Worm (Caenorhabditis elegans) whole organism, L2 larva: ENCODE results near the gene eor-1.

ENCODE experiments used
- C34F6.9 ChIP-seq: fragments of 150-350 bp; optimal IDR thresholded peaks from 2 replicates; lab custom pipeline; 2014; ENCODE audit warnings: missing biosample characterization, missing genetic modification characterization
- F13H6.1 ChIP-seq: sonication (generic microtip); optimal IDR thresholded peaks from 2 replicates; lab custom pipeline; 2016; ENCODE audit warnings: missing genetic modification characterization, missing compliant biosample characterization
- R02D3.7 ChIP-seq: fragments of 150-350 bp; optimal IDR thresholded peaks from 2 replicates; lab custom pipeline; 2014; ENCODE audit warnings: missing biosample characterization, missing genetic modification characterization
- Y55F3AM.14 ChIP-seq: fragments of 200-800 bp; sonication (Bioruptor generic); optimal IDR thresholded peaks from 2 replicates; lab custom pipeline; 2018; ENCODE audit warnings: mild to moderate bottlenecking, missing genetic modification characterization, missing compliant biosample characterization
- ZK546.5 ChIP-seq: sonication (generic microtip); optimal IDR thresholded peaks from 2 replicates; lab custom pipeline; 2017; ENCODE audit warnings: missing biosample characterization, missing genetic modification characterization
- alr-1 ChIP-seq: fragments of 150-350 bp; optimal IDR thresholded peaks from 2 replicates; lab custom pipeline; 2014; ENCODE audit warnings: missing biosample characterization, missing genetic modification characterization
- aly-2 ChIP-seq: fragments of 150-350 bp; optimal IDR thresholded peaks from 2 replicates; lab custom pipeline; 2014; ENCODE audit warnings: missing biosample characterization, missing genetic modification characterization
- ama-1 ChIP-seq: fragments of 150-350 bp; optimal IDR thresholded peaks from 2 replicates; lab custom pipeline; 2018; ENCODE audit warnings: inconsistent platforms
- blmp-1 ChIP-seq: sonication (generic microtip); optimal IDR thresholded peaks from 2 replicates; lab custom pipeline; 2017; ENCODE audit warnings: missing genetic modification characterization, mild to moderate bottlenecking, missing compliant biosample characterization, antibody characterized with exemption, moderate library complexity; ENCODE audit not compliant: insufficient read depth
- ceh-16 ChIP-seq: fragments of 150-350 bp; optimal IDR thresholded peaks from 2 replicates; lab custom pipeline; 2014; ENCODE audit warnings: missing biosample characterization, missing genetic modification characterization
- ceh-82 ChIP-seq: fragments of 150-350 bp; optimal IDR thresholded peaks from 2 replicates; lab custom pipeline; 2014; ENCODE audit warnings: missing biosample characterization, missing genetic modification characterization
- crh-2 ChIP-seq: sonication (generic microtip); optimal IDR thresholded peaks from 2 replicates; lab custom pipeline; 2017; ENCODE audit warnings: missing biosample characterization, missing genetic modification characterization
- dmd-4 ChIP-seq: sonication (generic microtip); optimal IDR thresholded peaks from 2 replicates; lab custom pipeline; 2017; ENCODE audit warnings: missing biosample characterization, missing genetic modification characterization
- egl-27 ChIP-seq: sonication (generic microtip); optimal IDR thresholded peaks from 3 replicates; lab custom pipeline; 2017; ENCODE audit warnings: missing biosample characterization, missing genetic modification reagents, missing genetic modification characterization
- elt-1 ChIP-seq: fragments of 150-350 bp; optimal IDR thresholded peaks from 2 replicates; lab custom pipeline; 2014; ENCODE audit warnings: missing biosample characterization, missing genetic modification characterization
- elt-3 ChIP-seq: sonication (generic microtip); optimal IDR thresholded peaks from 2 replicates; lab custom pipeline; 2017; ENCODE audit warnings: missing biosample characterization, missing genetic modification characterization
- fos-1 ChIP-seq: fragments of 150-350 bp; optimal IDR thresholded peaks from 2 replicates; lab custom pipeline; 2014; ENCODE audit warnings: missing biosample characterization, missing genetic modification characterization
- gmeb-1 ChIP-seq: fragments of 150-350 bp; optimal IDR thresholded peaks from 2 replicates; lab custom pipeline; 2014; ENCODE audit warnings: missing biosample characterization, missing genetic modification characterization
- lin-11 ChIP-seq: fragments of 150-350 bp; sonication (generic microtip); optimal IDR thresholded peaks from 2 replicates; lab custom pipeline; 2014; ENCODE audit warnings: missing biosample characterization, missing genetic modification characterization, inconsistent platforms, mixed read lengths
- lin-13 ChIP-seq: fragments of 150-350 bp; optimal IDR thresholded peaks from 2 replicates; lab custom pipeline; 2014; ENCODE audit warnings: missing biosample characterization, missing genetic modification reagents, missing genetic modification characterization
- lin-39 ChIP-seq: fragments of 150-350 bp; optimal IDR thresholded peaks from 2 replicates; lab custom pipeline; 2014; ENCODE audit warnings: missing biosample characterization, missing genetic modification reagents, missing genetic modification characterization
- lsy-2 ChIP-seq, 2 experiments: fragments of 150-350 bp in 1 of 2; sonication (generic microtip) in 1 of 2; optimal IDR thresholded peaks; 2 replicates each; lab custom pipeline; 2014 to 2017; ENCODE audit warnings: missing biosample characterization in 2 of 2, missing genetic modification characterization in 2 of 2
- mab-5 ChIP-seq: fragments of 150-350 bp; optimal IDR thresholded peaks from 2 replicates; lab custom pipeline; 2014; ENCODE audit warnings: missing biosample characterization, missing genetic modification characterization
- mbf-1 ChIP-seq: sonication (generic microtip); optimal IDR thresholded peaks from 2 replicates; lab custom pipeline; 2017; ENCODE audit warnings: missing biosample characterization, missing genetic modification characterization
- mdl-1 ChIP-seq, 2 experiments: fragments of 150-350 bp in 1 of 2; sonication (generic microtip) in 1 of 2; optimal IDR thresholded peaks; 2 replicates each; lab custom pipeline; 2017; ENCODE audit warnings: missing biosample characterization in 2 of 2, missing genetic modification characterization in 2 of 2
- nhr-10 ChIP-seq: sonication (generic microtip); optimal IDR thresholded peaks from 2 replicates; lab custom pipeline; 2017; ENCODE audit warnings: missing biosample characterization, missing genetic modification characterization
- nhr-11 ChIP-seq: fragments of 150-350 bp; optimal IDR thresholded peaks from 2 replicates; lab custom pipeline; 2014; ENCODE audit warnings: missing biosample characterization, missing genetic modification characterization
- nhr-12 ChIP-seq: fragments of 150-350 bp; optimal IDR thresholded peaks from 2 replicates; lab custom pipeline; 2014; ENCODE audit warnings: missing biosample characterization, missing genetic modification characterization
- nhr-129 ChIP-seq: fragments of 150-350 bp; optimal IDR thresholded peaks from 2 replicates; lab custom pipeline; 2014; ENCODE audit warnings: missing biosample characterization, missing genetic modification characterization
- nhr-21 ChIP-seq: fragments of 150-350 bp; optimal IDR thresholded peaks from 2 replicates; lab custom pipeline; 2014; ENCODE audit warnings: missing biosample characterization, missing genetic modification characterization
- nhr-23 ChIP-seq: fragments of 150-350 bp; optimal IDR thresholded peaks from 2 replicates; lab custom pipeline; 2014; ENCODE audit warnings: missing biosample characterization, missing genetic modification reagents, missing genetic modification characterization
- nhr-237 ChIP-seq: fragments of 150-350 bp; optimal IDR thresholded peaks from 2 replicates; lab custom pipeline; 2014; ENCODE audit warnings: missing biosample characterization, missing genetic modification characterization
- nhr-25 ChIP-seq: fragments of 150-350 bp; sonication (generic microtip); optimal IDR thresholded peaks from 3 replicates; lab custom pipeline; 2014; ENCODE audit warnings: missing biosample characterization, missing genetic modification characterization
- nhr-6 ChIP-seq: fragments of 150-350 bp; optimal IDR thresholded peaks from 2 replicates; lab custom pipeline; 2014; ENCODE audit warnings: missing biosample characterization, missing genetic modification characterization
- nhr-77 ChIP-seq: fragments of 150-350 bp; optimal IDR thresholded peaks from 2 replicates; lab custom pipeline; 2014; ENCODE audit warnings: missing biosample characterization, missing genetic modification characterization
- peb-1 ChIP-seq: fragments of 150-350 bp; optimal IDR thresholded peaks from 2 replicates; lab custom pipeline; 2014; ENCODE audit warnings: missing biosample characterization, missing genetic modification characterization
- sem-4 ChIP-seq: fragments of 150-350 bp; optimal IDR thresholded peaks from 2 replicates; lab custom pipeline; 2014; ENCODE audit warnings: missing biosample characterization, missing genetic modification reagents, missing genetic modification characterization
- skn-1 ChIP-seq: sonication (generic microtip); optimal IDR thresholded peaks from 2 replicates; lab custom pipeline; 2017; ENCODE audit warnings: missing biosample characterization, missing genetic modification characterization
- sma-3 ChIP-seq: sonication (generic microtip); optimal IDR thresholded peaks from 2 replicates; lab custom pipeline; 2016; ENCODE audit warnings: missing genetic modification reagents, missing genetic modification characterization, missing compliant biosample characterization
- sma-9 ChIP-seq, 2 experiments: fragments of 150-350 bp in 1 of 2; sonication (generic microtip) in 1 of 2; optimal IDR thresholded peaks; 2 replicates each; lab custom pipeline; 2014 to 2016; ENCODE audit warnings: missing genetic modification characterization in 2 of 2, mild to moderate bottlenecking in 1 of 2, missing biosample characterization in 1 of 2, missing compliant biosample characterization in 1 of 2, missing genetic modification reagents in 1 of 2, moderate library complexity in 1 of 2
- snpc-4 ChIP-seq: fragments of 150-350 bp; optimal IDR thresholded peaks from 2 replicates; lab custom pipeline; 2014; ENCODE audit warnings: missing biosample characterization, missing genetic modification characterization
- unc-39 ChIP-seq: fragments of 150-350 bp; optimal IDR thresholded peaks from 2 replicates; lab custom pipeline; 2014; ENCODE audit warnings: missing biosample characterization, missing genetic modification characterization
- unc-55 ChIP-seq: fragments of 150-350 bp; sonication (generic microtip); optimal IDR thresholded peaks from 3 replicates; lab custom pipeline; 2014; ENCODE audit warnings: missing biosample characterization, missing genetic modification reagents, missing genetic modification characterization
- unc-62 ChIP-seq: fragments of 150-350 bp; optimal IDR thresholded peaks from 2 replicates; lab custom pipeline; 2014; ENCODE audit warnings: missing biosample characterization, missing genetic modification reagents, missing genetic modification characterization
- zag-1 ChIP-seq: fragments of 150-350 bp; optimal IDR thresholded peaks from 2 replicates; lab custom pipeline; 2014; ENCODE audit warnings: missing biosample characterization, missing genetic modification characterization
- ztf-1 ChIP-seq: fragments of 200-800 bp; sonication (Bioruptor generic); conservative IDR thresholded peaks from 2 replicates; pipeline ENCODE4 v1.3.6; 2022; ENCODE audit warnings: missing genetic modification characterization, missing compliant biosample characterization
- ztf-11 ChIP-seq: sonication (generic microtip); optimal IDR thresholded peaks from 2 replicates; lab custom pipeline; 2017; ENCODE audit warnings: missing biosample characterization, missing genetic modification characterization
- ztf-4 ChIP-seq: fragments of 150-350 bp; optimal IDR thresholded peaks from 2 replicates; lab custom pipeline; 2014; ENCODE audit warnings: missing biosample characterization, missing genetic modification characterization

Gene eor-1

DNA sequence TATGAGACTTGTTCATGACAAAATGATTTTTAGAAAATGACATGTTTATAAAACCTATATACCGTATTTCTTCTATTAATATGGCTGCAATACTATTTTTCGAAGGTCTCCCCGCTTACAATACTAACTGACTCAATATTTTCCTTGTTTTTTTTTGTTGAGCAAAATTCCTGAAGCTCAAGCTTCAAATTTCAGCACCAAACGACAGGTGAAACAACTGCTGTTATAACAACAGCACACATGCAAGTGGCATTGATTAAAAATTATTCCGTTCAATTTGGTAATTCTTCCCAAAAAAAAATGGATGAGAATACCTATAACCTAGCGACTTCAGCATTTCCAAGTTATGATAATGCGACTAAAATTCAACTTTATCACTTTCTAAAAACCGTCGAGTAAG lies 15.2 kb upstream of the eor-1 start, which contains the start of gene srw-94:
srw-94 (plus strand) TSS at position 301 of the 400 bp plus-strand sequence.
- TF ChIP-seq unc-55 = no peak
- TF ChIP-seq nhr-6 (tag; lab: Kevin White, UChicago) = no peak
- TF ChIP-seq ama-1 = no peak
- TF ChIP-seq fos-1 (tag; lab: Kevin White, UChicago) = no peak
- no peak for TF ChIP-seq ztf-4
- no peak for TF ChIP-seq elt-1 (tag; lab: Kevin White, UChicago)
- TF ChIP-seq F13H6.1 (tag; lab: Kevin White, UChicago) = no peak

DNA sequence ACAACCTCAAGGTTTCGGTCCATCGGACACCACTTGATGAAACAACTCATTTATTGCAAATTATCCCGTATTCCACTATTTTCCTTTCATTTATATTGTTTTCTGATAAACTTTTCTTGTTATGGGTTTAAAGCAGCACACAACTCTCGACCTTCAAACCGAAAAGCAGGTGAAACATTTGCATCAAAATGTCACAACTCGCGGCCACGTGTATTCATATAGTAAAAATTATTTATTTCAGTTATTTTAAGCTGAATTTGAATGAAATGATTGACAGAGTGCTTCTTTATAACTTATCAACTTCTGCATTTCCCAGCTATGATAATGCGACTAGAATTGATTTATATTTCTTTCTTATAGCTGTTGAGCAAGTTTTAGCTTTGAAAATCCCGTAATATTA lies 12.9 kb upstream of the eor-1 start, which contains the start of gene srw-95:
srw-95 (plus strand) TSS at position 213 of the 400 bp plus-strand sequence.
- no peak for TF ChIP-seq ceh-16
- TF ChIP-seq dmd-4 (tag; lab: Kevin White, UChicago) = no peak
- TF ChIP-seq gmeb-1 (tag; lab: Kevin White, UChicago) = no peak
- no peak for TF ChIP-seq skn-1 (tag; lab: Kevin White, UChicago)
- TF ChIP-seq nhr-129 (tag; lab: Kevin White, UChicago) = no peak
- TF ChIP-seq alr-1 (tag; lab: Kevin White, UChicago) = no peak

DNA sequence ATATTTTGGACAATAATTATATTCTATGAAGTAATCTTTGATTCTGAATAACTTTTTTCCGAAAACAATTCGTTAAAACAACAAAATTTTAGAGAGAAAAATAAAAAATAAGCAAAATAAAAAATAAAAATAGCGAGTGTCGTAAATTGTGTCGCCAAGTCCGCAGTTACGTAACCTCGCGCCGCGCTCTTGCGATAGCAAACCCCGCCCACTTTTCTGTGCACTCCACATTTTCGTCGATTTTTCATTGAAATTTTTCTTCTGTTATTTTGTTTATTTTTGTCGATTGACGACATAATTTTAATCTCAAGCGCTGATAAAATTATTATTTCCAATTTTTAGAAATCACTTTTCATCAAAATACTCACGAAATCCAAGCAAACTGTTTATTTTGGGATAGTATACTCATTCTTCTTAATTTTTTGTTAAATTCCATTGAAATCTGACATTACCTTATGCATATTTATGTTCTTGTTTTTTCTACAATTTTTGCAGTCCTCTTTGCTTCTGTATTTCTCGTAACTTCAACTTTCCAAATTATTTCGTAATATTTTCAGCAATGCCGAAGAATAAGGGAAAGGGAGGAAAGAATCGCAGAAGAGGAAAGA lies 11.5 kb upstream of the eor-1 start, which contains the start of gene eif-1.A:
eif-1.A (plus strand) TSS at position 558 of the 608 bp plus-strand sequence.
- TF ChIP-seq ZK546.5 (tag; lab: Kevin White, UChicago) (no peak), blmp-1 (tag; lab: Kevin White, UChicago) (peak; percentile 19), unc-62 (no peak), nhr-12 (no peak), ama-1 (no peak), mbf-1 (no peak), nhr-129 (tag; lab: Kevin White, UChicago) (peak; percentile 41), sem-4 (tag; lab: Kevin White, UChicago) (no peak), snpc-4 (tag; lab: Kevin White, UChicago) (peak; percentile 33), nhr-10 (tag; lab: Kevin White, UChicago) (no peak), nhr-237 (no peak), lin-13 (GFP tag; lab: Kevin White, UChicago) (peak; percentile 58), zag-1 (tag; lab: Kevin White, UChicago) (no peak), peb-1 (tag; lab: Kevin White, UChicago) (no peak), ceh-16 (peak; percentile 16), nhr-25 (tag; lab: Kevin White, UChicago) (peak; percentile 3), nhr-11 (tag; lab: Kevin White, UChicago) (no peak), alr-1 (tag; lab: Kevin White, UChicago) (no peak), fos-1 (tag; lab: Kevin White, UChicago) (peak; percentile 33), C34F6.9 (peak; percentile 76), R02D3.7 (tag; lab: Kevin White, UChicago) (no peak), ztf-11 (tag; lab: Kevin White, UChicago) (no peak), aly-2 (no peak), elt-3 (tag; lab: Kevin White, UChicago) (no peak), Y55F3AM.14 (GFP tag; lab: Kevin White, UChicago) (no peak), ceh-82 (tag; lab: Kevin White, UChicago) (no peak), nhr-21 (tag; lab: Kevin White, UChicago) (no peak), nhr-6 (tag; lab: Kevin White, UChicago) (no peak), nhr-23 (tag; lab: Kevin White, UChicago) (no peak), unc-55 (peak; percentile 79), gmeb-1 (tag; lab: Kevin White, UChicago) (peak; percentile 53), F13H6.1 (tag; lab: Kevin White, UChicago) (peak; percentile 21), crh-2 (peak; percentile 31), lin-11 (peak; percentile 51), egl-27 (tag; lab: Kevin White, UChicago) (no peak), ztf-4 (no peak), elt-1 (tag; lab: Kevin White, UChicago) (no peak), dmd-4 (tag; lab: Kevin White, UChicago) (no peak), mab-5 (no peak), lsy-2 (tag; optimal IDR thresholded peaks at IDR 0.05; lab: Kevin White, UChicago) (peak in 1 of 2 experiments; percentile 80), sma-9 (GFP tag; optimal IDR thresholded peaks at IDR 0.05; lab: Kevin White, UChicago) (peak; percentile 11), sma-9 (tag; optimal IDR thresholded peaks at IDR 0.05; lab: Kevin White, UChicago) (no peak), skn-1 (tag; lab: Kevin White, UChicago) (no peak), lin-39 (tag; lab: Kevin White, UChicago) (no peak), ztf-1 (GFP tag; lab: Robert Waterston, UW) (no peak), nhr-77 (tag; lab: Kevin White, UChicago) (no peak), sma-3 (GFP tag; lab: Kevin White, UChicago) (peak; percentile 44), mdl-1 (tag; optimal IDR thresholded peaks at IDR 0.05; lab: Kevin White, UChicago) (no peak), unc-39 (tag; lab: Kevin White, UChicago) (no peak)
